Worm (Caenorhabditis elegans) whole organism, L3 larva: ENCODE measurements around the gene hcp-2.

Source experiments
- R02D3.7 ChIP-seq: fragments of 150-350 bp; optimal IDR thresholded peaks from 2 replicates; lab custom pipeline; 2014; ENCODE audit warnings: missing biosample characterization, missing genetic modification characterization
- aly-2 ChIP-seq: fragments of 150-350 bp; optimal IDR thresholded peaks from 2 replicates; lab custom pipeline; 2014; ENCODE audit warnings: missing biosample characterization, missing genetic modification characterization
- ama-1 ChIP-seq: fragments of 150-350 bp; optimal IDR thresholded peaks from 2 replicates; lab custom pipeline; 2018
- ceh-16 ChIP-seq: sonication (generic microtip); optimal IDR thresholded peaks from 2 replicates; lab custom pipeline; 2017; ENCODE audit warnings: missing biosample characterization, missing genetic modification characterization
- ceh-82 ChIP-seq: fragments of 150-350 bp; optimal IDR thresholded peaks from 2 replicates; lab custom pipeline; 2014; ENCODE audit warnings: missing biosample characterization, missing genetic modification characterization
- ceh-9 ChIP-seq: sonication (generic microtip); optimal IDR thresholded peaks from 2 replicates; lab custom pipeline; 2018; ENCODE audit warnings: missing biosample characterization, missing genetic modification characterization
- egl-27 ChIP-seq: sonication (generic microtip); optimal IDR thresholded peaks from 4 replicates; lab custom pipeline; 2017; ENCODE audit warnings: missing biosample characterization, missing genetic modification reagents, missing genetic modification characterization
- egl-5 ChIP-seq: fragments of 150-350 bp; optimal IDR thresholded peaks from 2 replicates; lab custom pipeline; 2017; ENCODE audit warnings: missing biosample characterization, missing genetic modification reagents, missing genetic modification characterization, inconsistent platforms
- eor-1 ChIP-seq, 2 experiments: fragments of 150-350 bp; optimal IDR thresholded peaks; 2 replicates each; lab custom pipeline; 2014 to 2018; ENCODE audit warnings: missing biosample characterization in 2 of 2, missing genetic modification characterization in 2 of 2
- fkh-10 ChIP-seq: sonication (generic microtip); optimal IDR thresholded peaks from 2 replicates; lab custom pipeline; 2017; ENCODE audit warnings: missing biosample characterization, missing genetic modification reagents, missing genetic modification characterization
- fos-1 ChIP-seq: fragments of 150-350 bp; optimal IDR thresholded peaks from 2 replicates; lab custom pipeline; 2014; ENCODE audit warnings: missing biosample characterization, missing genetic modification characterization
- hmg-11 ChIP-seq: sonication (generic microtip); optimal IDR thresholded peaks from 2 replicates; lab custom pipeline; 2016; ENCODE audit warnings: missing genetic modification characterization, missing compliant biosample characterization
- jun-1 ChIP-seq: fragments of 150-350 bp; optimal IDR thresholded peaks from 2 replicates; lab custom pipeline; 2014; ENCODE audit warnings: missing biosample characterization, missing genetic modification reagents, missing genetic modification characterization
- lin-15B ChIP-seq: fragments of 150-350 bp; optimal IDR thresholded peaks from 2 replicates; lab custom pipeline; 2014; ENCODE audit warnings: missing biosample characterization, missing genetic modification characterization
- lin-39 ChIP-seq: fragments of 150-350 bp; optimal IDR thresholded peaks from 2 replicates; lab custom pipeline; 2018; ENCODE audit warnings: missing biosample characterization, missing genetic modification reagents, missing genetic modification characterization
- lsy-12 ChIP-seq: sonication (generic microtip); optimal IDR thresholded peaks from 2 replicates; lab custom pipeline; 2016; ENCODE audit warnings: mild to moderate bottlenecking, missing genetic modification characterization, missing compliant biosample characterization
- mdl-1 ChIP-seq: fragments of 150-350 bp; optimal IDR thresholded peaks from 2 replicates; lab custom pipeline; 2014; ENCODE audit warnings: missing biosample characterization, missing genetic modification characterization
- nhr-11 ChIP-seq: fragments of 150-350 bp; optimal IDR thresholded peaks from 2 replicates; lab custom pipeline; 2014; ENCODE audit warnings: missing biosample characterization, missing genetic modification characterization
- nhr-23 ChIP-seq: fragments of 150-350 bp; optimal IDR thresholded peaks from 2 replicates; lab custom pipeline; 2014; ENCODE audit warnings: missing biosample characterization, missing genetic modification reagents, missing genetic modification characterization
- nhr-237 ChIP-seq: fragments of 150-350 bp; optimal IDR thresholded peaks from 2 replicates; lab custom pipeline; 2014; ENCODE audit warnings: missing biosample characterization, missing genetic modification characterization
- nhr-25 ChIP-seq: sonication (generic microtip); optimal IDR thresholded peaks from 2 replicates; lab custom pipeline; 2017; ENCODE audit warnings: missing biosample characterization, missing genetic modification characterization
- nhr-28 ChIP-seq: fragments of 150-350 bp; optimal IDR thresholded peaks from 2 replicates; lab custom pipeline; 2014; ENCODE audit warnings: missing biosample characterization, missing genetic modification characterization
- nhr-67 ChIP-seq: fragments of 150-350 bp; optimal IDR thresholded peaks from 2 replicates; lab custom pipeline; 2014; ENCODE audit warnings: missing biosample characterization, missing genetic modification characterization
- nhr-76 ChIP-seq: fragments of 150-350 bp; sonication (generic microtip); optimal IDR thresholded peaks from 5 replicates; lab custom pipeline; 2014; ENCODE audit warnings: missing biosample characterization, missing genetic modification characterization
- pha-4 ChIP-seq: fragments of 150-350 bp; optimal IDR thresholded peaks from 2 replicates; lab custom pipeline; 2014; ENCODE audit warnings: missing biosample characterization, missing genetic modification reagents, missing genetic modification characterization
- sea-2 ChIP-seq: fragments of 150-350 bp; sonication (generic microtip); optimal IDR thresholded peaks from 4 replicates; lab custom pipeline; 2014; ENCODE audit warnings: missing biosample characterization, missing genetic modification reagents, missing genetic modification characterization
- snpc-4 ChIP-seq: fragments of 150-350 bp; optimal IDR thresholded peaks from 2 replicates; lab custom pipeline; 2014; ENCODE audit warnings: missing biosample characterization, missing genetic modification characterization
- tbx-2 ChIP-seq: sonication (generic microtip); optimal IDR thresholded peaks from 2 replicates; lab custom pipeline; 2016; ENCODE audit warnings: mild to moderate bottlenecking, missing genetic modification characterization, missing compliant biosample characterization
- unc-39 ChIP-seq: sonication (generic microtip); optimal IDR thresholded peaks from 4 replicates; lab custom pipeline; 2017; ENCODE audit warnings: missing biosample characterization, missing genetic modification characterization
- zag-1 ChIP-seq: fragments of 150-350 bp; optimal IDR thresholded peaks from 2 replicates; lab custom pipeline; 2014; ENCODE audit warnings: missing biosample characterization, missing genetic modification characterization
- ztf-4 ChIP-seq: fragments of 150-350 bp; optimal IDR thresholded peaks from 2 replicates; lab custom pipeline; 2014; ENCODE audit warnings: missing biosample characterization, missing genetic modification characterization

Gene hcp-2

ce11 chrV:9645507-9645906, at the start of gene hcp-2, which contains the start of gene atl-1:
Gene hcp-2, plus strand, starts transcription at chrV:9645859.
Gene atl-1, minus strand, starts transcription at chrV:9645595.
- TF ChIP-seq hmg-11 (tag; lab: Kevin White, UChicago) (no peak), nhr-23 (tag; lab: Kevin White, UChicago) (no peak), unc-39 (no peak), lsy-12 (tag; lab: Kevin White, UChicago) (no peak), egl-27 (no peak), fkh-10 (GFP tag; lab: Kevin White, UChicago) (no peak), fos-1 (tag; lab: Kevin White, UChicago) (no peak), nhr-67 (tag; lab: Kevin White, UChicago) (no peak), ztf-4 (tag; lab: Kevin White, UChicago) (no peak), ama-1 (lab: Kevin White, UChicago) (no peak), eor-1 (tag; optimal IDR thresholded peaks at IDR 0.05; lab: Kevin White, UChicago) (no peak)

- no peak for TF ChIP-seq fkh-10 (GFP tag; lab: Kevin White, UChicago)
- no peak for TF ChIP-seq lin-15B (tag; lab: Kevin White, UChicago)
- TF ChIP-seq mdl-1 (tag; lab: Kevin White, UChicago): no peak
- no peak for TF ChIP-seq nhr-23 (tag; lab: Kevin White, UChicago)
- no peak for TF ChIP-seq sea-2 (GFP tag; lab: Kevin White, UChicago)
- no peak for TF ChIP-seq nhr-28
- TF ChIP-seq zag-1 (tag; lab: Kevin White, UChicago): no peak
- no peak for TF ChIP-seq tbx-2 (tag; lab: Kevin White, UChicago)
- TF ChIP-seq ceh-82 (tag; lab: Kevin White, UChicago): no peak
- no peak for TF ChIP-seq pha-4 (tag; lab: Kevin White, UChicago)
- TF ChIP-seq nhr-67 (tag; lab: Kevin White, UChicago): no peak
Observed at ce11 chrV:9608256-9608655, 37.4 kb upstream of the hcp-2 start, which contains the start of gene dop-2. Gene dop-2, plus strand, starts transcription at chrV:9608556.

ce11 chrV:9609217-9609616, 36.4 kb upstream of the hcp-2 start:
- no peak for TF ChIP-seq nhr-76 (tag; lab: Kevin White, UChicago)
- TF ChIP-seq nhr-237 (tag; lab: Kevin White, UChicago): no peak
- no peak for TF ChIP-seq lin-39 (tag; lab: Kevin White, UChicago)

ce11 chrV:9615725-9616124, 29.9 kb upstream of the hcp-2 start, which contains the start of gene pqn-63:
Gene pqn-63, plus strand, starts transcription at chrV:9616031.
- TF ChIP-seq aly-2 (tag; lab: Kevin White, UChicago) (no peak), ztf-4 (tag; lab: Kevin White, UChicago) (no peak), pha-4 (tag; lab: Kevin White, UChicago) (peak; percentile 42)

ce11 chrV:9616130-9616529, 29.5 kb upstream of the hcp-2 start:
- no peak for TF ChIP-seq snpc-4
- TF ChIP-seq nhr-11 (tag; lab: Kevin White, UChicago): no peak
- TF ChIP-seq, all 47 proteins: peak for 0

ce11 chrV:9616687-9617086, 29.0 kb upstream of the hcp-2 start:
- no peak for TF ChIP-seq ama-1 (lab: Kevin White, UChicago)
- no peak for TF ChIP-seq lsy-12 (tag; lab: Kevin White, UChicago)
- TF ChIP-seq ceh-9 (tag; lab: Kevin White, UChicago): no peak
- TF ChIP-seq nhr-11 (tag; lab: Kevin White, UChicago): no peak
- TF ChIP-seq nhr-23 (tag; lab: Kevin White, UChicago): no peak
- no peak for TF ChIP-seq ztf-4 (tag; lab: Kevin White, UChicago)
- TF ChIP-seq R02D3.7: no peak
- no peak for TF ChIP-seq pha-4 (tag; lab: Kevin White, UChicago)
- no peak for TF ChIP-seq nhr-25 (tag; lab: Kevin White, UChicago)
- no peak for TF ChIP-seq ceh-16 (tag; lab: Kevin White, UChicago)
- no peak for TF ChIP-seq tbx-2 (tag; lab: Kevin White, UChicago)
- TF ChIP-seq zag-1 (tag; lab: Kevin White, UChicago): no peak
- no peak for TF ChIP-seq unc-39
- TF ChIP-seq jun-1 (tag; lab: Kevin White, UChicago): no peak
- TF ChIP-seq ceh-82 (tag; lab: Kevin White, UChicago): no peak
- TF ChIP-seq egl-5 (tag; lab: Kevin White, UChicago): no peak
- TF ChIP-seq fos-1 (tag; lab: Kevin White, UChicago): no peak
